Fruit fly (Drosophila melanogaster): ENCODE results near the gene Membrin.

DNA sequence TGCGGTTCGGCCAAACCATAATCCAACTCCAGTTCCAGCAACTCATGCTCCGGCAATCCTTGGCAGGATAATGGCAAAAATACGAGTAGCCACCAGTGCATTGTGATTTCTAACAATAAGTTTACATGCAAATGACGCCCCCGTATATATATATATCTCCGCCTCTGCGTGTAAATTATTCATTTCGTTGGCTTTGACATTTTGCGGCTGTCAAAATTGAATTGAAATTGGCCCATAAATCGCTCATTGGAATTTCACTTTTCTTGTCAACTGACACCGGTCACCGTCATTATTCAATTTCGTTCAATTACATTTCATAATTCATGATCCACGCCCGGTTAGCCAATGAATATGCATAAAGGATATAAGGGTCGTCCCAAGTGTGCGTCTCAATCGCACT lies 16.5 kb downstream of the Membrin start, which contains the start of gene Ir64a:
- TF ChIP-seq cic (GFP tag; optimal IDR thresholded peaks at IDR 0.05) = no peak
- TF ChIP-seq Hr96 (GFP tag; optimal IDR thresholded peaks at IDR 0.05) = no peak
- TF ChIP-seq ovo (GFP tag; optimal IDR thresholded peaks at IDR 0.05) = no peak
- no peak for TF ChIP-seq CG1620 (GFP tag; optimal IDR thresholded peaks at IDR 0.05)
- TF ChIP-seq cnc (optimal IDR thresholded peaks at IDR 0.05) = no peak
- no peak for TF ChIP-seq Clk (GFP tag; optimal IDR thresholded peaks at IDR 0.05)
- no peak for TF ChIP-seq CG33017 (tag; optimal IDR thresholded peaks at IDR 0.05)
- TF ChIP-seq CG12768 (GFP tag; optimal IDR thresholded peaks at IDR 0.05) = no peak
- TF ChIP-seq tj (GFP tag; optimal IDR thresholded peaks at IDR 0.05) = no peak

All from whole organism, adult.